Fruit fly (Drosophila melanogaster) whole organism, wandering third instar larva: Measurements from ENCODE around the gene CG34245.
A peak's percentile ranks its signal among the peaks of the same experiment; 100 is the strongest.

Experiments used
- Abd-B ChIP-seq: fragments of >200 bp; optimal IDR thresholded peaks from 2 replicates; lab custom pipeline; 2017; ENCODE audit warnings: missing biosample characterization, missing genetic modification characterization
- CrebA ChIP-seq: fragments of 200-800 bp; sonication (Bioruptor generic); optimal IDR thresholded peaks from 2 replicates; lab custom pipeline; 2016; ENCODE audit warnings: missing biosample characterization, mild to moderate bottlenecking, missing genetic modification characterization, borderline replicate concordance
- Dfd ChIP-seq: fragments of >200 bp; optimal IDR thresholded peaks from 2 replicates; lab custom pipeline; 2017; ENCODE audit warnings: missing biosample characterization, missing genetic modification characterization
- Dif ChIP-seq: fragments of 200-275, 200-300 bp; sonication (Bioruptor generic); optimal IDR thresholded peaks from 2 replicates; lab custom pipeline; 2018; ENCODE audit warnings: missing biosample characterization, missing genetic modification characterization; ENCODE audit not compliant: partially characterized antibody
- GATAd ChIP-seq: sonication (Bioruptor generic); optimal IDR thresholded peaks from 2 replicates; lab custom pipeline; 2016; ENCODE audit warnings: missing biosample characterization, missing genetic modification characterization
- HLH106 ChIP-seq: fragments of 200-800 bp; optimal IDR thresholded peaks from 3 replicates; lab custom pipeline; 2019; ENCODE audit warnings: missing biosample characterization, mild to moderate bottlenecking, missing genetic modification characterization, moderate library complexity
- Hr83 ChIP-seq: fragments of 200-300 bp; sonication (Bioruptor generic); optimal IDR thresholded peaks from 2 replicates; lab custom pipeline; 2016; ENCODE audit warnings: missing biosample characterization, mild to moderate bottlenecking, missing genetic modification characterization, moderate library complexity; ENCODE audit not compliant: poor library complexity, severe bottlenecking
- Jra ChIP-seq: sonication (Bioruptor generic); optimal IDR thresholded peaks from 2 replicates; lab custom pipeline; 2016; ENCODE audit warnings: missing biosample characterization, missing genetic modification characterization
- Mio ChIP-seq: sonication (Bioruptor generic); optimal IDR thresholded peaks from 2 replicates; lab custom pipeline; 2016; ENCODE audit warnings: missing biosample characterization, missing genetic modification characterization
- Myc ChIP-seq: fragments of >200 bp; optimal IDR thresholded peaks from 2 replicates; lab custom pipeline; 2017
- N ChIP-seq: fragments of >200 bp; optimal IDR thresholded peaks from 2 replicates; lab custom pipeline; 2018; ENCODE audit warnings: missing biosample characterization, missing external identifiers, missing genetic modification characterization
- OdsH ChIP-seq: fragments of 200-800 bp; sonication (Bioruptor generic); optimal IDR thresholded peaks from 2 replicates; lab custom pipeline; 2016; ENCODE audit warnings: missing biosample characterization, mild to moderate bottlenecking, missing genetic modification characterization
- Rel ChIP-seq, 2 experiments: fragments of 200-800 bp; sonication (Bioruptor generic) in 1 of 2; optimal IDR thresholded peaks; 2 replicates in 1 of 2; 3 replicates in 1 of 2; lab custom pipeline; 2016 to 2019; ENCODE audit warnings: mild to moderate bottlenecking in 2 of 2, missing biosample characterization in 2 of 2, missing genetic modification characterization in 2 of 2, moderate library complexity in 1 of 2
- Sp1 ChIP-seq: fragments of 200-800 bp; sonication (Bioruptor generic); optimal IDR thresholded peaks from 3 replicates; lab custom pipeline; 2019; ENCODE audit warnings: missing biosample characterization, mild to moderate bottlenecking, missing genetic modification characterization, moderate library complexity
- Vsx2 ChIP-seq: fragments of 200-300, 225-300 bp; sonication (Bioruptor generic); optimal IDR thresholded peaks from 2 replicates; lab custom pipeline; 2018; ENCODE audit warnings: missing biosample characterization, missing genetic modification characterization; ENCODE audit not compliant: partially characterized antibody
- br ChIP-seq: fragments of 200-800 bp; sonication (Bioruptor generic); optimal IDR thresholded peaks from 2 replicates; lab custom pipeline; 2016; ENCODE audit warnings: missing biosample characterization, missing genetic modification characterization
- dl ChIP-seq, 2 experiments: fragments of 175-275, 200-275 bp in 1 of 2; fragments of 200-275 bp in 1 of 2; sonication (Bioruptor generic); optimal IDR thresholded peaks; lab custom pipeline; 2018; ENCODE audit warnings: mild to moderate bottlenecking in 2 of 2, missing biosample characterization in 2 of 2, missing genetic modification characterization in 2 of 2, moderate library complexity in 2 of 2; ENCODE audit not compliant: partially characterized antibody in 2 of 2, insufficient read depth in 1 of 2
- dmrt93B ChIP-seq: fragments of 200-800 bp; sonication (Bioruptor generic); optimal IDR thresholded peaks from 2 replicates; lab custom pipeline; 2018; ENCODE audit warnings: missing biosample characterization, mild to moderate bottlenecking, missing genetic modification characterization
- ey ChIP-seq: fragments of 200-800 bp; sonication (Bioruptor generic); optimal IDR thresholded peaks from 2 replicates; lab custom pipeline; 2016; ENCODE audit warnings: missing biosample characterization, missing genetic modification characterization
- fru ChIP-seq: fragments of 200-800 bp; sonication (Bioruptor generic); optimal IDR thresholded peaks from 3 replicates; lab custom pipeline; 2016; ENCODE audit warnings: missing biosample characterization, mild to moderate bottlenecking, missing genetic modification characterization
- jim ChIP-seq: fragments of 175-275, 200-325 bp; sonication (Bioruptor generic); optimal IDR thresholded peaks from 2 replicates; lab custom pipeline; 2016; ENCODE audit warnings: missing biosample characterization, mild to moderate bottlenecking, missing genetic modification characterization
- lola ChIP-seq: fragments of >200 bp; optimal IDR thresholded peaks from 2 replicates; lab custom pipeline; 2017; ENCODE audit warnings: missing biosample characterization, missing genetic modification characterization
- psq ChIP-seq: fragments of 200-800 bp; sonication (Bioruptor generic); optimal IDR thresholded peaks from 3 replicates; lab custom pipeline; 2017; ENCODE audit warnings: missing biosample characterization, mild to moderate bottlenecking, missing genetic modification characterization, moderate library complexity
- rgr ChIP-seq: fragments of 200-800 bp; sonication (Bioruptor generic); optimal IDR thresholded peaks from 3 replicates; lab custom pipeline; 2016; ENCODE audit warnings: missing biosample characterization, mild to moderate bottlenecking, missing genetic modification characterization
- sage ChIP-seq: fragments of 200-800 bp; sonication (Bioruptor generic); optimal IDR thresholded peaks from 2 replicates; lab custom pipeline; 2016; ENCODE audit warnings: missing biosample characterization, mild to moderate bottlenecking, missing genetic modification characterization
- sv ChIP-seq: fragments of 200-800 bp; sonication (Bioruptor generic); optimal IDR thresholded peaks from 3 replicates; lab custom pipeline; 2016; ENCODE audit warnings: missing biosample characterization, missing genetic modification characterization
- tai ChIP-seq: sonication (Bioruptor generic); optimal IDR thresholded peaks from 2 replicates; lab custom pipeline; 2016; ENCODE audit warnings: missing biosample characterization, missing genetic modification characterization
- usp ChIP-seq: fragments of >200 bp; optimal IDR thresholded peaks from 2 replicates; lab custom pipeline; 2017; ENCODE audit warnings: missing biosample characterization, missing genetic modification characterization
- woc ChIP-seq: sonication (Bioruptor generic); optimal IDR thresholded peaks from 2 replicates; lab custom pipeline; 2016; ENCODE audit warnings: missing biosample characterization, mild to moderate bottlenecking, missing genetic modification characterization

Gene CG34245

DNA sequence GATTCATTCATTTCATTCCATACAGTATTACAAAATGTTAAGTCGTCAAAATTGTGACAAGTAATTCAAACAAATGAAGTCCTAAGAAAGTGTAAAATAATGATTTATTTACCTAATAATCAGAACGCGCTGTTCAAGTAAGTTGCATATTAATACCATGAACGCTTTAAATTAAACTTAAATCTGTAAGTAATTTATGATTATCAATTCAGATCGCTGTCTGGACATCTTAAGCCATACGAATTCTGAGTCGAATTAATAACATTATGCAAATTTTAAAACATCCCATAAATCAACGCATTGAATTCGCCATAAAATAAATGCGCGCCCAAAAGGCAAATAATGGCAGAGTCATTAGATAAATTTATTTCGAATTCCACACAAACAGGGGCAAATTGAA is at the start of gene CG34245:
CG34245 (minus strand) TSS at position 101 of the 400 bp plus-strand sequence.
- TF ChIP-seq CrebA (GFP tag; lab: Kevin White, UChicago) = no peak
- TF ChIP-seq woc (GFP tag; lab: Kevin White, UChicago) = no peak
- TF ChIP-seq sage (GFP tag; lab: Kevin White, UChicago) = no peak
- no peak for TF ChIP-seq tai (GFP tag; lab: Kevin White, UChicago)
- TF ChIP-seq GATAd (GFP tag; lab: Kevin White, UChicago) = no peak
- TF ChIP-seq fru (GFP tag; lab: Kevin White, UChicago) = no peak
- TF ChIP-seq Vsx2 (GFP tag; lab: Kevin White, UChicago) = no peak
- TF ChIP-seq Hr83 (GFP tag; lab: Kevin White, UChicago) = no peak
- no peak for TF ChIP-seq N (GFP tag; lab: Kevin White, UChicago)
- no peak for TF ChIP-seq usp (GFP tag; lab: Kevin White, UChicago)
- no peak for TF ChIP-seq Dfd
- TF ChIP-seq br = no peak
- TF ChIP-seq rgr (GFP tag; lab: Kevin White, UChicago) = no peak
- no peak for TF ChIP-seq Dif (GFP tag; lab: Kevin White, UChicago)
- TF ChIP-seq, all 38 proteins: peak for 0

DNA sequence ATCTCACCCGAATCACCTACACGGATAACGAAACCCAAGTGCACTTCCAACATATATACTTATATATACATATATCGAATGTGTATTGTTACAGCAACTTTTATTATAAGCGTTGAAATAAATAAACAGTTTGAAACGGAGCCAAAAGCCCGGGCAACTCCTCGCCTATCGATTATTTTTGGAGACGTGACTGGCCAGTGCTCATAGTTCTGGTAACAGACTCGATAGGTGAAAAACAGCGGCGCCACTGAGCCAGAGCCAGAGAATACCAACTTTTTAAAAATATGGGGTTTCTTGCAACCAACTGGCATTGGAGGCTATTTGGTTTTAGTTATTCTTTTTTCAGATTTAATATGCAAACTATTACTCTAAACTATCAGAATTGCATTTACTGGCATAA is 48.6 kb upstream of the CG34245 start:
- TF ChIP-seq Sp1 (GFP tag; lab: Kevin White, UChicago) = no peak
- TF ChIP-seq Myc (lab: Kevin White, UChicago) = peak; percentile 35

DNA sequence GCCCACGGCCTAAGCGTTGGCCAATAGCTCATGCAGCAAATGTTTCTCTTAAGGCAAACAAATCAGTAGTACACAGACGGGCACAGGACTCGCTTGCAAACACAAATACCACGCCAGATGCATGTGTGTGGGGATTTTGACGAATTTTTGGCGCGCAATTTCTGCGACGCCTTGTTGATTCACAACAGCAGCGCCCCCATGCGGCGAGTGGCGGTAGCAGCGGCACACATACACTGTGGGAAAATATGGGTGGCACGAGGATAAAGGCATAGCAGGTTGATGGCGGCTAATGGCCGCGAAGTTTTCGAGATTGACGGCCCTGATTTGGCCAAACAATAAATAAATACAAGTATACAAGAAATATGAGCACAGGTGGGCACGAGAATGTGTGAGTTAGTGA is 31.4 kb upstream of the CG34245 start:
- TF ChIP-seq woc (GFP tag; lab: Kevin White, UChicago) (no peak), br (no peak), jim (no peak), HLH106 (tag; lab: Kevin White, UChicago) (no peak)

DNA sequence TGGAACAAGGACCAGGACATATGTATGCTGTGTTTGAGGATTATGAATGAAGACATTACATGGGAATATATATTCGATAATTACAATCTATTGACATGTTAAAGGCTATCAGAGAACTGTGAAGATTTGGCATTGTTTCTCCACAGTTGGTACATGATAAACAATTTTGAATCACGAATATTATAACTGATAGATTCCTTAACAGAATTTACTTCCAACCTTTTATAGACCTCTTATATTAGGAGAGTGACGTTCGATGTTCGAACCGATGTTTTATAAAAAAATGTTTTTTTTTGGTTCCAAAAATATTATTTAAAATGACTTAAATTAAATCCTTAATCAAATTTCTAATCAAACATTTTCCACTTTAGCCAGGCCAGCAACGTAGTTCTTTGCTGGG is 9.3 kb upstream of the CG34245 start, which contains the start of gene DCX-EMAP:
DCX-EMAP (plus strand) TSS at position 301 of the 400 bp plus-strand sequence.
- TF ChIP-seq dl (GFP tag; optimal IDR thresholded peaks at IDR 0.05; lab: Kevin White, UChicago; ENCODE audit: insufficient read depth in 1 of 2, partially characterized antibody in 2 of 2) (no peak), Hr83 (GFP tag; lab: Kevin White, UChicago) (no peak), Sp1 (GFP tag; lab: Kevin White, UChicago) (no peak), HLH106 (tag; lab: Kevin White, UChicago) (no peak), Vsx2 (GFP tag; lab: Kevin White, UChicago) (no peak), Mio (GFP tag; lab: Kevin White, UChicago) (no peak), Rel (GFP tag; optimal IDR thresholded peaks at IDR 0.05; lab: Kevin White, UChicago) (no peak), Rel (tag; optimal IDR thresholded peaks at IDR 0.05; lab: Kevin White, UChicago) (no peak), dmrt93B (GFP tag; lab: Kevin White, UChicago) (no peak), sv (GFP tag; lab: Kevin White, UChicago) (no peak), OdsH (GFP tag; lab: Kevin White, UChicago) (no peak), Jra (no peak), lola (GFP tag; lab: Kevin White, UChicago) (no peak), ey (GFP tag; lab: Kevin White, UChicago) (no peak), br (no peak), N (GFP tag; lab: Kevin White, UChicago) (no peak), Abd-B (GFP tag; lab: Kevin White, UChicago) (no peak)

dm6 chr3L:14875608-14876007 is 18.6 kb downstream of the CG34245 start:
- TF ChIP-seq Dfd (peak; percentile 94), CrebA (GFP tag; lab: Kevin White, UChicago) (no peak), HLH106 (tag; lab: Kevin White, UChicago) (no peak), OdsH (GFP tag; lab: Kevin White, UChicago) (no peak), usp (GFP tag; lab: Kevin White, UChicago) (no peak), Vsx2 (GFP tag; lab: Kevin White, UChicago) (no peak), psq (no peak)
